Worm (Caenorhabditis elegans): Measurements from ENCODE around the gene K12B6.11.

The K12B6.11 gene

DNA sequence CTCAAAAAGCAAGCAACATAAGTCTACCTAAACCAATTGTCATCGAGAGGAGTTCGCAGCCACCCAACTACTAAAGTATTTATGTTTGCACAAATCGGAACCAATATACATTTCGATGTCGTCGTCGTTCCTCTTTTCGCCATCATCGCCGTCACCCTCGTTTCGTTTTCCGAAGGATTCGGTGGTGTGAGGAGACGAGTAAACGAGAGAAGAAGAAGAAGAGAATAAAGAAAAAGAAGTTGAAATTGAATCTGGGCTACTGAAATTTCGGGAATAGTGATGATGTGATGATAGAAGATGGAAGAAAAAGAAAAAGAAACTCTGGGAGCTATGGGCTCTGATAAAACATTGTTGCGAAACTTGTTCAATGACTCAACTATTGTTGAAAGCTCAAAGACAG is 20.2 kb upstream of the K12B6.11 start:
- TF ChIP-seq nhr-237 (tag; optimal IDR thresholded peaks at IDR 0.05) = no peak
- peak; percentile 76 for TF ChIP-seq aha-1 (tag)

DNA sequence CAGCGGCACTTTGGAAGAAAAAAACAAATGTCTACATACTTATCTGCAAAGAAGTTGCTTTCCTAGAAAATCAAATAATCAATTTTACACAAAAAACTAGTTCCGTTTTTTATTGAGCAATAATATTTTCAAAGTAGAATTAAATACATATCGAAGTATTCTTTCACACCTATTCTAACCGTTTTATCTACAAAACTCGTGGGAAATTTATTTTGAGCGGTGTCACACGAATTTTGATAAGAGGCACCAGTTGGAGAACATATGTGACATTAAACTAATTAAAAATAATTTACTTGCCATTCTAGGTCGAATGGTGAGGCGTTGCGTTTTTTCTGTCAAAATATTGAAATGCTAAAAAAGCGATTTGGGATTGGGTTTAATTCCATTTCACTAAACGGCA is 19.7 kb upstream of the K12B6.11 start:
- no peak for TF ChIP-seq daf-16 (GFP tag; optimal IDR thresholded peaks at IDR 0.05)
- peak; percentile 54 for TF ChIP-seq daf-16 (tag; optimal IDR thresholded peaks at IDR 0.05)
- TF ChIP-seq hlh-11 (tag; optimal IDR thresholded peaks at IDR 0.05) = peak; percentile 4
- TF ChIP-seq php-3 (GFP tag; IDR thresholded peaks at IDR 0.05) = peak; percentile 37; the same call in 1 of the 2 replicates
- TF ChIP-seq nhr-28 (tag; optimal IDR thresholded peaks at IDR 0.05) = peak; percentile 29
- TF ChIP-seq dve-1 (tag; optimal IDR thresholded peaks at IDR 0.05; ENCODE audit: insufficient read depth) = peak; percentile 2
- TF ChIP-seq vab-7 (GFP tag; IDR thresholded peaks at IDR 0.05) = no peak
- no peak for TF ChIP-seq ceh-32 (tag; optimal IDR thresholded peaks at IDR 0.05; ENCODE audit: poor library complexity)
- TF ChIP-seq hlh-30 (tag; optimal IDR thresholded peaks at IDR 0.05; ENCODE audit: insufficient read depth) = peak; percentile 16

DNA sequence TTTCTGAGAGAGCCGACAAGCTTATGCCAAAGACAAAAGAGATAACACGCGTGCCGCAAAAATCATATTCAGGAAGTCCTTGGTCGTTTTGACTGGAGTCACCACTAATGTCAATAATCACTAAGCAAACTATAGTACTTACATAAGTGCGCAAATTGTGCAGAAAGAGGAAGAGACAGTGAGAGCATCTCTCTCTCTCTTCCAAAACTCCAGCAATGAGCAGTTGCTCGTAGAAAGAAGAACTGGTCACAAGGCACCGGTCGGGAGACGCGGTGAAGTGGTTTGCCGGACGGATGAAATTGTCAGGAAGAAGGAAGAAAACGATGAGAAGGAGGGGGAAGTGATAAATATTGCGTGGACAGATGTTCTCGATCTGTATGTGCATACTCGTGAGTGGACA is 18.6 kb upstream of the K12B6.11 start:
- TF ChIP-seq set-16 (GFP tag; IDR thresholded peaks at IDR 0.05) (no peak), mdl-1 (tag; optimal IDR thresholded peaks at IDR 0.05) (no peak), skn-1 (tag; optimal IDR thresholded peaks at IDR 0.05) (no peak), nhr-102 (tag; optimal IDR thresholded peaks at IDR 0.05) (no peak), hlh-11 (tag; optimal IDR thresholded peaks at IDR 0.05) (peak; percentile 30), unc-62 (GFP tag; optimal IDR thresholded peaks at IDR 0.05 in 1 of 2) (peak in 1 of 2 experiments; percentile 86), unc-62 (tag; optimal IDR thresholded peaks at IDR 0.05) (no peak), jun-1 (tag; optimal IDR thresholded peaks at IDR 0.05) (no peak), hlh-30 (tag; optimal IDR thresholded peaks at IDR 0.05; ENCODE audit: insufficient read depth) (peak; percentile 48), dve-1 (tag; optimal IDR thresholded peaks at IDR 0.05; ENCODE audit: insufficient read depth) (peak; percentile 7)

DNA sequence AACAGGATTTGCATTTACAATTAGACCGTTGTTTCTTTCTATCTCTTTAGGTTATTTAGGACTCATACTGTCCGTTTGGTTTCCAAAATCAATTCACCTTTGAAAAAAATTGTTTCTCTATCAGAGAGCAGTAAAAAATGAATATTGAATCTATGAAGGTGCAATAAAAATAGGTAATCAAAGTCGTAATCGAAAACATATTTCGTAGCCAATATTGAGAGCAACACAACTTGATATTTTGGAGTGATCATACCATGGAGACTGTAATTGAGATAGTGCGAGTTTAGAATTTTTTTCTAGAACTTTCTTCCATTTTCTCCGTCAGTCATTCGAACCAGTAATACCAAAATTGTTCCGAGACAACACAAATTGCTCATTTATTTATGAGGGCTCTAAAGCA is 18.2 kb upstream of the K12B6.11 start, which contains the start of gene F31F7.2:
F31F7.2 (plus strand) TSS at position 301 of the 400 bp plus-strand sequence.
- no peak for TF ChIP-seq jun-1 (tag; optimal IDR thresholded peaks at IDR 0.05)
- TF ChIP-seq php-3 (GFP tag; IDR thresholded peaks at IDR 0.05) = peak; percentile 63; the same call in 1 of the 2 replicates
- TF ChIP-seq nhr-102 (tag; optimal IDR thresholded peaks at IDR 0.05) = no peak
- no peak for TF ChIP-seq mdt-29 (GFP tag; IDR thresholded peaks at IDR 0.05)
- TF ChIP-seq daf-16 (GFP tag; optimal IDR thresholded peaks at IDR 0.05) = no peak
- peak; percentile 10 for TF ChIP-seq daf-16 (tag; optimal IDR thresholded peaks at IDR 0.05)
- no peak for TF ChIP-seq R02D3.7 (tag; optimal IDR thresholded peaks at IDR 0.05)
- TF ChIP-seq ZK546.5 (tag; optimal IDR thresholded peaks at IDR 0.05) = no peak
- no peak for TF ChIP-seq lim-7 (GFP tag; IDR thresholded peaks at IDR 0.05)
- TF ChIP-seq dmd-9 (GFP tag; IDR thresholded peaks at IDR 0.05) = no peak
- TF ChIP-seq nhr-28 (tag; optimal IDR thresholded peaks at IDR 0.05) = no peak
- TF ChIP-seq nhr-48 (tag; optimal IDR thresholded peaks at IDR 0.05) = no peak
- TF ChIP-seq attf-4 (tag; optimal IDR thresholded peaks at IDR 0.05) = no peak
- no peak for TF ChIP-seq ceh-44 (GFP tag; IDR thresholded peaks at IDR 0.05)
- TF ChIP-seq set-16 (GFP tag; IDR thresholded peaks at IDR 0.05) = no peak
- TF ChIP-seq T26A8.4 (GFP tag; IDR thresholded peaks at IDR 0.05) = no peak
- no peak for TF ChIP-seq nhr-10 (tag; optimal IDR thresholded peaks at IDR 0.05)

DNA sequence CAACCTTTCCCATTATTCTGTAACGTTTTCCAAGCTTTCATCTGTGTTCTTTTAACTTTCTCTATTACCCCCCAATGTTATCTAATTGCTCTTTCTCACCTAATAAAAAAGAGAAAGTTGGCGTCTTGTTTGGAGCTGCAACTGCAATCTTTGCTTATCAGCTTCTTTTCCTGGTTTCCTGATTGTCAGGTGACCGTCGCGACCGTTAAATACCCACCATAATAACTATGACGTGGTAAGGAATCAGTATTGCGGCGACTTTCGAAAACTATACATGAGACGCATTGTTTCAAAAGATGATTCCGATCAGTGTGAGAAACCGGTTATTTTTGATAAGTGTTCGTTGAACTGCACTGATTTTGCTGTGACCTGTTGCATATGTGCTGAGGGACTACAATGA is 13.5 kb upstream of the K12B6.11 start:
- TF ChIP-seq lin-29 (GFP tag; IDR thresholded peaks at IDR 0.05) (no peak), ctbp-1 (GFP tag; IDR thresholded peaks at IDR 0.05) (no peak), mdl-1 (tag; optimal IDR thresholded peaks at IDR 0.05) (peak in 1 of 2 experiments; percentile 74), Y48G9A.11 (GFP tag; IDR thresholded peaks at IDR 0.05) (no peak), mdt-29 (GFP tag; IDR thresholded peaks at IDR 0.05) (no peak), madf-5 (GFP tag; IDR thresholded peaks at IDR 0.05) (no peak), hlh-11 (tag; optimal IDR thresholded peaks at IDR 0.05) (peak; percentile 93), dve-1 (tag; optimal IDR thresholded peaks at IDR 0.05; ENCODE audit: insufficient read depth) (peak; percentile 89), lin-38 (GFP tag; IDR thresholded peaks at IDR 0.05) (no peak), Y5F2A.4 (GFP tag; optimal IDR thresholded peaks at IDR 0.05) (no peak), lir-3 (tag; optimal IDR thresholded peaks at IDR 0.05) (no peak), ceh-62 (tag; optimal IDR thresholded peaks at IDR 0.05) (no peak), ceh-82 (tag; optimal IDR thresholded peaks at IDR 0.05) (no peak), zip-11 (GFP tag; IDR thresholded peaks at IDR 0.05) (no peak), lin-1 (GFP tag; IDR thresholded peaks at IDR 0.05) (peak; percentile 62; the same call in 1 of the 2 replicates), lsy-2 (tag; optimal IDR thresholded peaks at IDR 0.05) (peak in 1 of 2 experiments; percentile 56), Y105C5A.15 (GFP tag; IDR thresholded peaks at IDR 0.05) (no peak), lin-15B (tag; optimal IDR thresholded peaks at IDR 0.05) (no peak), snpc-1.2 (GFP tag; IDR thresholded peaks at IDR 0.05) (no peak), nhr-237 (tag; optimal IDR thresholded peaks at IDR 0.05) (no peak), cey-2 (tag; optimal IDR thresholded peaks at IDR 0.05; ENCODE audit: borderline replicate concordance, insufficient read depth) (peak; percentile 43)

Measured in whole organism, L4 larva.